Fruit fly (Drosophila melanogaster) whole organism, embryonic: ENCODE data around the gene Psn.

Experiments used
- Adf1 ChIP-seq: fragments of 200-800 bp; sonication (Bioruptor generic); IDR thresholded peaks from 2 replicates; pipeline ENCODE4 v1.3.6; 2022; ENCODE audit warnings: missing biosample characterization, missing genetic modification characterization
- Awh ChIP-seq: fragments of 200-800 bp; sonication (Bioruptor generic); IDR thresholded peaks from 2 replicates; pipeline ENCODE4, ENCODE4 v1.3.6; 2022; ENCODE audit warnings: missing biosample characterization, missing genetic modification characterization
- CG11723 ChIP-seq: fragments of 200-800 bp; sonication (Bioruptor generic); optimal IDR thresholded peaks from 2 replicates; lab custom pipeline; 2017; ENCODE audit warnings: missing biosample characterization, mild to moderate bottlenecking, missing genetic modification characterization
- CG12769 ChIP-seq: fragments of 200-800 bp; sonication (Bioruptor generic); optimal IDR thresholded peaks from 2 replicates; lab custom pipeline; 2019; ENCODE audit warnings: missing biosample characterization, mild to moderate bottlenecking, missing genetic modification characterization, moderate library complexity
- CG13775 ChIP-seq: fragments of 200-800 bp; sonication (Bioruptor generic); optimal IDR thresholded peaks from 3 replicates; lab custom pipeline; 2017; ENCODE audit warnings: missing biosample characterization, mild to moderate bottlenecking, missing genetic modification characterization
- CG14441 ChIP-seq: fragments of 200-800 bp; sonication (Bioruptor generic); IDR thresholded peaks from 2 replicates; pipeline ENCODE4 v1.3.6; 2022; ENCODE audit warnings: missing biosample characterization, missing genetic modification characterization
- CG14710 ChIP-seq: fragments of 200-800 bp; sonication (Bioruptor generic); optimal IDR thresholded peaks from 3 replicates; lab custom pipeline; 2019; ENCODE audit warnings: missing biosample characterization, mild to moderate bottlenecking, missing genetic modification characterization, moderate library complexity
- CG16813 ChIP-seq: fragments of 200-800 bp; sonication (Bioruptor generic); IDR thresholded peaks from 3 replicates; pipeline ENCODE4 v1.3.6; 2022; ENCODE audit warnings: missing biosample characterization, missing genetic modification characterization; ENCODE audit not compliant: partially characterized antibody
- CG1792 ChIP-seq: fragments of 200-800 bp; sonication (Bioruptor generic); optimal IDR thresholded peaks from 2 replicates; lab custom pipeline; 2016; ENCODE audit warnings: missing biosample characterization, missing genetic modification characterization
- CG18262 ChIP-seq: fragments of 200-800 bp; optimal IDR thresholded peaks from 3 replicates; lab custom pipeline; 2019; ENCODE audit warnings: missing biosample characterization, mild to moderate bottlenecking, missing genetic modification characterization, moderate library complexity
- CG2199 ChIP-seq: fragments of 200-800 bp; sonication (Bioruptor generic); IDR thresholded peaks from 3 replicates; pipeline ENCODE4 v1.3.6; 2022; ENCODE audit warnings: missing biosample characterization, missing genetic modification characterization
- CG34376 ChIP-seq: fragments of 200-800 bp; sonication (Bioruptor generic); optimal IDR thresholded peaks from 2 replicates; lab custom pipeline; 2018; ENCODE audit warnings: missing biosample characterization, mild to moderate bottlenecking, missing genetic modification characterization
- CG6689 ChIP-seq: fragments of 200-800 bp; sonication (Bioruptor generic); IDR thresholded peaks from 2 replicates; pipeline ENCODE4 v1.3.6; 2022; ENCODE audit warnings: missing biosample characterization, missing genetic modification characterization
- CG9609 ChIP-seq: fragments of 200-800 bp; sonication (Bioruptor generic); optimal IDR thresholded peaks from 3 replicates; lab custom pipeline; 2016; ENCODE audit warnings: missing biosample characterization, missing genetic modification characterization
- D19A ChIP-seq: fragments of 200-800 bp; optimal IDR thresholded peaks from 3 replicates; lab custom pipeline; 2019; ENCODE audit warnings: missing biosample characterization, mild to moderate bottlenecking, missing genetic modification characterization, moderate library complexity
- Dfd ChIP-seq, 2 experiments: fragments of >200 bp; optimal IDR thresholded peaks; 2 replicates each; lab custom pipeline; 2017; ENCODE audit warnings: missing biosample characterization in 2 of 2, missing genetic modification characterization in 2 of 2
- Dp ChIP-seq: fragments of 200-800 bp; sonication (Bioruptor generic); optimal IDR thresholded peaks from 2 replicates; lab custom pipeline; 2018; ENCODE audit warnings: missing biosample characterization, mild to moderate bottlenecking, missing genetic modification characterization, moderate library complexity
- Ets65A ChIP-seq: fragments of 200-800 bp; sonication (Bioruptor generic); peaks from one replicate; lab custom pipeline; 2016; ENCODE audit warnings: missing biosample characterization, missing genetic modification characterization
- Fer2 ChIP-seq: fragments of 200-800 bp; sonication (Bioruptor generic); optimal IDR thresholded peaks from 2 replicates; lab custom pipeline; 2018; ENCODE audit warnings: missing biosample characterization, mild to moderate bottlenecking, missing genetic modification characterization, moderate library complexity
- Hsf ChIP-seq: fragments of 200-800 bp; sonication (Bioruptor generic); optimal IDR thresholded peaks from 3 replicates; lab custom pipeline; 2016; ENCODE audit warnings: missing biosample characterization, missing genetic modification characterization
- PHDP ChIP-seq: fragments of 200-800 bp; sonication (Bioruptor generic); optimal IDR thresholded peaks from 3 replicates; lab custom pipeline; 2018; ENCODE audit warnings: missing biosample characterization, mild to moderate bottlenecking, missing genetic modification characterization, moderate library complexity
- Rfx ChIP-seq: fragments of 200-800 bp; sonication (Bioruptor generic); IDR thresholded peaks from 2 replicates; pipeline ENCODE4 v1.3.6; 2022; ENCODE audit warnings: missing biosample characterization, missing genetic modification characterization
- Sox100B ChIP-seq: fragments of 200-800 bp; sonication (Bioruptor generic); optimal IDR thresholded peaks from 3 replicates; lab custom pipeline; 2018; ENCODE audit warnings: missing biosample characterization, mild to moderate bottlenecking, missing genetic modification characterization
- Spps ChIP-seq: fragments of 200-800 bp; sonication (Bioruptor generic); optimal IDR thresholded peaks from 2 replicates; lab custom pipeline; 2018; ENCODE audit warnings: missing biosample characterization, mild to moderate bottlenecking, missing genetic modification characterization
- Ssrp ChIP-seq: fragments of 200-800 bp; sonication (Bioruptor generic); optimal IDR thresholded peaks from 2 replicates; lab custom pipeline; 2018; ENCODE audit warnings: missing biosample characterization, mild to moderate bottlenecking, missing genetic modification characterization, moderate library complexity
- aop ChIP-seq: fragments of 200-800 bp; sonication (Bioruptor generic); IDR thresholded peaks from 2 replicates; pipeline ENCODE4 v1.3.6; 2022; ENCODE audit warnings: missing biosample characterization, missing genetic modification characterization
- az2 ChIP-seq: fragments of 200-800 bp; sonication (Bioruptor generic); optimal IDR thresholded peaks from 3 replicates; lab custom pipeline; 2016; ENCODE audit warnings: missing biosample characterization, missing genetic modification characterization
- cato ChIP-seq: fragments of 200-800 bp; sonication (Bioruptor generic); optimal IDR thresholded peaks from 2 replicates; lab custom pipeline; 2016; ENCODE audit warnings: missing biosample characterization, missing genetic modification characterization, borderline replicate concordance
- chinmo ChIP-seq: fragments of 200-800 bp; sonication (Bioruptor generic); IDR thresholded peaks from 4 replicates; pipeline ENCODE4 v1.3.6; 2022; ENCODE audit warnings: missing biosample characterization, missing genetic modification characterization; ENCODE audit not compliant: partially characterized antibody
- dati ChIP-seq: fragments of 200-800 bp; sonication (Bioruptor generic); IDR thresholded peaks from 2 replicates; pipeline ENCODE4 v1.3.6; 2022; ENCODE audit warnings: missing biosample characterization, missing genetic modification characterization
- en ChIP-seq: fragments of 200-800 bp; sonication (Bioruptor generic); optimal IDR thresholded peaks from 2 replicates; lab custom pipeline; 2016; ENCODE audit warnings: missing biosample characterization, missing genetic modification characterization
- eve ChIP-seq, 2 experiments: fragments of >200 bp; optimal IDR thresholded peaks; 2 replicates each; lab custom pipeline; 2017; ENCODE audit warnings: missing biosample characterization in 2 of 2, missing genetic modification characterization in 2 of 2
- eyg ChIP-seq: fragments of 200-800 bp; sonication (Bioruptor generic); optimal IDR thresholded peaks from 3 replicates; lab custom pipeline; 2016; ENCODE audit warnings: missing biosample characterization, missing genetic modification characterization
- fd3F ChIP-seq: fragments of 200-800 bp; sonication (Bioruptor generic); optimal IDR thresholded peaks from 2 replicates; lab custom pipeline; 2018; ENCODE audit warnings: missing biosample characterization, mild to moderate bottlenecking, missing genetic modification characterization, moderate library complexity
- gem ChIP-seq: fragments of 200-800 bp; sonication (Bioruptor generic); optimal IDR thresholded peaks from 2 replicates; lab custom pipeline; 2019; ENCODE audit warnings: missing biosample characterization, mild to moderate bottlenecking, missing genetic modification characterization, moderate library complexity
- gt ChIP-seq: fragments of 200-800 bp; sonication (Bioruptor generic); IDR thresholded peaks from 2 replicates; pipeline ENCODE4 v1.3.6; 2022; ENCODE audit warnings: missing biosample characterization, missing genetic modification characterization
- kay ChIP-seq: fragments of 200-800 bp; sonication (Bioruptor generic); optimal IDR thresholded peaks from 2 replicates; lab custom pipeline; 2016; ENCODE audit warnings: missing biosample characterization, missing genetic modification characterization
- lbe ChIP-seq: fragments of 200-800 bp; sonication (Bioruptor generic); optimal IDR thresholded peaks from 2 replicates; lab custom pipeline; 2016; ENCODE audit warnings: missing biosample characterization, mild to moderate bottlenecking, missing genetic modification characterization
- nom ChIP-seq: fragments of 200-800 bp; sonication (Bioruptor generic); optimal IDR thresholded peaks from 2 replicates; lab custom pipeline; 2017; ENCODE audit warnings: missing biosample characterization, missing genetic modification characterization, mild to moderate bottlenecking, moderate library complexity, missing genetic modification reagents
- peb ChIP-seq: fragments of 200-800 bp; sonication (Bioruptor generic); IDR thresholded peaks from 2 replicates; pipeline ENCODE4 v1.3.6; 2022; ENCODE audit warnings: missing biosample characterization, missing genetic modification characterization
- pnt ChIP-seq: fragments of 200-800 bp; sonication (Bioruptor generic); optimal IDR thresholded peaks from 3 replicates; lab custom pipeline; 2016; ENCODE audit warnings: missing biosample characterization, missing genetic modification characterization
- pros ChIP-seq: fragments of 200-800 bp; sonication (Bioruptor generic); optimal IDR thresholded peaks from 3 replicates; lab custom pipeline; 2019; ENCODE audit warnings: missing biosample characterization, mild to moderate bottlenecking, missing genetic modification characterization, moderate library complexity
- row ChIP-seq: fragments of 200-800 bp; sonication (Bioruptor generic); IDR thresholded peaks from 3 replicates; pipeline ENCODE4 v1.3.6; 2022; ENCODE audit warnings: missing biosample characterization, missing genetic modification characterization
- sens ChIP-seq: fragments of 200-800 bp; sonication (Bioruptor generic); peaks from one replicate; lab custom pipeline; 2016; ENCODE audit warnings: missing biosample characterization, missing genetic modification characterization
- tgo ChIP-seq: fragments of 200-800 bp; sonication (Bioruptor generic); IDR thresholded peaks from 3 replicates; pipeline ENCODE4 v1.3.6; 2022; ENCODE audit warnings: missing biosample characterization, missing genetic modification characterization
- unc-4 ChIP-seq: fragments of 200-800 bp; sonication (Bioruptor generic); IDR thresholded peaks from 2 replicates; pipeline ENCODE4 v1.3.6; 2022; ENCODE audit warnings: missing biosample characterization, missing genetic modification characterization; ENCODE audit not compliant: partially characterized antibody
- zen ChIP-seq: fragments of 200-800 bp; sonication (Bioruptor generic); optimal IDR thresholded peaks from 3 replicates; lab custom pipeline; 2018; ENCODE audit warnings: missing biosample characterization, mild to moderate bottlenecking, missing genetic modification characterization, moderate library complexity

Psn gene

DNA sequence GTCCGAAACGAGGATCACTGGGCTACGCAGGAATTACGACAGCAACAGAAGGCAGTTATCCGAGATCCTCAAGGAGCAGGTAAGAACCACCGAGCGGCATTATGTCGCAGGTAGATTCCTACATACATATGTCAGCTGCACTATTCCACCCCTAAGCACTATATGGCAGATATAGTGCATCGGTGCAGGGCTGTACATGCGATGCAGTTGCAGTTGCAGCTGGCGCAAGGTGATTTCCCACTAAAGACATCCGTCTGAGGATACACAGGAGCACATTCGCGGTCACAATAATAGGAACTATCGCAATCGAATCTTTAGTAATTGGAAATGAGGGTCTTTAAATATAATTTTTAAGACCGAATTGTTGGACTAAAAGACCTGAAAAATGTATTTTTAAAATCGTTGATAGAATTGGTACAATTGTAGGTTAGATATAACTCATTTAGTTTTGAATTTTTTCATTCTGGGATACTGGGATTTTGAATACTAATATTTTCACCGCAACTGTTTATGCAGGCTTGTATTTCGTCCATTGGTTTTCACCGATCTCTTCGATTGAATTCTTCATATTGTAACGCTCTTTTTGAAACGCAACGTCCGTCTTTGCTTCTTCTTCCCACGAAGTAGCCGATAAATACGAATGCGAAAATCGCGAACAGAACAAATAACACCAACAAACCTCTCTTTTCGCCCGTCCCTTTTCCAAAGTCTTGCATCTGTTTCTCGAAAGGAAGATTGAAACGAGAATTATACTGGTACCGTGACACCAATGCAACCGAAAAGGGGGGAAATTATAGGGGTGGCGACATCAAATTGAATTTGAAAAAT is 29.4 kb upstream of the Psn start (continued):
- TF ChIP-seq PHDP (tag; lab: Kevin White, UChicago) (no peak), CG34376 (no peak), D19A (tag; lab: Kevin White, UChicago) (peak; percentile 9), CG14441 (GFP tag; lab: Robert Waterston, UW) (no peak), CG18262 (tag; lab: Kevin White, UChicago) (peak; percentile 72), Ssrp (peak; percentile 39), zen (tag; lab: Kevin White, UChicago) (peak; percentile 93), Spps (tag; lab: Kevin White, UChicago) (no peak), CG9609 (GFP tag; lab: Kevin White, UChicago) (no peak), cato (GFP tag; lab: Kevin White, UChicago) (no peak), fd3F (GFP tag; lab: Kevin White, UChicago) (no peak), kay (no peak), Adf1 (GFP tag; lab: Robert Waterston, UW) (no peak), Hsf (GFP tag; lab: Kevin White, UChicago) (peak; percentile 39), Dp (GFP tag; lab: Kevin White, UChicago) (no peak), pnt (no peak), pros (GFP tag; lab: Kevin White, UChicago) (peak; percentile 91), CG1792 (GFP tag; lab: Kevin White, UChicago) (no peak)

DNA sequence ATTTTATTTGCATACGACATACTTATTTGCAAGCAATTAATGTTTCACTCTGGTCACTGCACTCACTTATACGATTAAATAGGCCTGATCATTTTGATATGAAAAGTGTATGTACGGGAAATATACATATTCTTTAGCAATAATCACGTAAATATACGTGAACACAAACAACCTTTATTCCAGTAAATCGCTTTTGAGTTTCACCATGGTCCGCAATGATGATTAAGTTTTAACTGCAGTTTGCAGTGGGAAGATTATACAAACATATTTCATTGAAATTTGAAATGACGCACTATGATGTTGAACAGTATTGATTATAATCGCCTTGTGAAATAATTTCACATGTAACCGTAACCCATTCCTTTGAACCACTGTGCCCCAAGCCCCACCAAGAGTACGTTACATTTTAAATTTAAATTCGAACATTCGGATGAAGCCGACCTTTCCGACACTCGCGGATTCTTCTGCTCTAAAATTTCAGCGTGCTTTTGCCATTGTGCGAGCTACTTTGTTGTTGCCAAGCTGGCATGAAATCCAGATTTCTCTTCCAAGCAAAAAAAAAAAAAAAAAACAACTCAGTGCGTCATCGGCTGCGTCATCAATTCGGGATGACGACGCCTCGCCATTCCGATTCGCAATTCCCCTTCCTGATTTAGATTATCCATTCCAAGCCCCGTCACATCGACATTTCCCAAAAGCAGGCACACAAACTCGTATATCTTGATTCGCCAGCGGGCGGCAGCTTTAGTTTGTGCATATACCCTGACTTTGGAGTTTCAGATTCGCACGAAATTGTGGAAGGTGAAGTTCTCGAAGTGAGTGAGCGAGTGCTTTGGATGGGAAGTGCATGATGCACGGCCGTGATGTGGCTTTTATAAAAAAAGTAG is 28.5 kb upstream of the Psn start:
- peak; percentile 66; the same call in 1 of the 4 replicates for TF ChIP-seq chinmo (GFP tag; lab: Robert Waterston, UW)
- TF ChIP-seq CG13775 (GFP tag; lab: Kevin White, UChicago), result peak; percentile 15
- no peak for TF ChIP-seq Fer2
- no peak for TF ChIP-seq Dfd (GFP tag; optimal IDR thresholded peaks at IDR 0.05; lab: Kevin White, UChicago)
- no peak for TF ChIP-seq gt (GFP tag; lab: Robert Waterston, UW)
- TF ChIP-seq gem (tag; lab: Kevin White, UChicago), result peak; percentile 9
- no peak for TF ChIP-seq CG11723 (GFP tag; lab: Kevin White, UChicago)
- TF ChIP-seq Sox100B (GFP tag; lab: Kevin White, UChicago), result no peak
- TF ChIP-seq eyg, result no peak
- TF ChIP-seq eve (GFP tag; optimal IDR thresholded peaks at IDR 0.05; lab: Kevin White, UChicago), result peak in 1 of 2 experiments; percentile 48
- TF ChIP-seq az2 (GFP tag; lab: Kevin White, UChicago), result no peak
- no peak for TF ChIP-seq Awh
- peak; percentile 48 for TF ChIP-seq Ets65A (GFP tag; lab: Kevin White, UChicago)
- TF ChIP-seq aop (GFP tag; lab: Robert Waterston, UW), result no peak
- TF ChIP-seq D19A (tag; lab: Kevin White, UChicago), result peak; percentile 17
- TF ChIP-seq Rfx (GFP tag; lab: Robert Waterston, UW), result no peak
- TF ChIP-seq CG14710, result no peak
- TF ChIP-seq en, result no peak
- peak; percentile 29 for TF ChIP-seq lbe (GFP tag; lab: Kevin White, UChicago)
- TF ChIP-seq sens (GFP tag; lab: Kevin White, UChicago), result peak; percentile 69
- TF ChIP-seq tgo (GFP tag; lab: Robert Waterston, UW), result no peak
- TF ChIP-seq CG6689 (GFP tag; lab: Robert Waterston, UW), result peak; percentile 20; the same call in 1 of the 2 replicates
- TF ChIP-seq unc-4, result no peak
- peak; percentile 27; the same call in 1 of the 3 replicates for TF ChIP-seq row (GFP tag; lab: Robert Waterston, UW)
- 0 out of 3 replicates have a peak, but pooled peaks have one; percentile 32 for TF ChIP-seq CG16813 (GFP tag; lab: Robert Waterston, UW)
- no peak for TF ChIP-seq CG12769 (tag; lab: Kevin White, UChicago)
- no peak for TF ChIP-seq peb
- TF ChIP-seq dati, result no peak
- 0 out of 3 replicates have a peak, but pooled peaks have one; percentile 0 for TF ChIP-seq CG2199 (GFP tag; lab: Robert Waterston, UW)
- TF ChIP-seq nom (GFP tag; lab: Kevin White, UChicago), result peak; percentile 22
